4 fruit fly cellular contexts compared by ENCODE assay signal in the genomic region with DNA sequence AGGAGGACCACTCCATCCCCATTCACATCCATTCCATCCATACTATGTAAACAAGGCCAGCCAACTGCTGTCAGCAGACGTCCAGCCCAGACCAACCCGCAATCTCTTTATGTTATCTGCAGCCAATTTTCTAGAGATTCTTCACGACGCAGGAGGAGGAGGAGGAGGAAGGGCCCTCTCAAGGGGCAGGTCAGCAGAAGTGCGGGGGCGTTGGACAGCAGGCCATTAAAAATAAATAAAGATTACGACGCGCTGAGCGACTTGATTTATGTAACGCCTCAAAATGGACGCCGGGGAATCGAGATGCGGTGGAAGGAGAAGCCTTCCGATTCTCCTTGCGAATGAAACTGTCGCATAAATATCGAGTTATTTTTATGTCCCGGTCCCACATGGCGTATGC.
TF ChIP-seq lines count a peak whose summit lies in the region.

No protein-coding gene starts in this region.

- no peak for TF ChIP-seq CTCF in whole organism, embryonic (GFP tag; optimal IDR thresholded peaks at IDR 0.05; lab: Kevin White, UChicago)

TF ChIP-seq in whole organism, embryonic, 481 proteins besides CTCF, POLR2A, EP300 and RAD21:
- TF ChIP-seq toy (GFP tag; IDR thresholded peaks at IDR 0.05; lab: Robert Waterston, UW) = no peak
- TF ChIP-seq hkb (optimal IDR thresholded peaks at IDR 0.05; lab: Kevin White, UChicago) = no peak
- TF ChIP-seq hkb (GFP tag; IDR thresholded peaks at IDR 0.05; lab: Robert Waterston, UW) = no peak
- peak; percentile 48 for TF ChIP-seq crol (GFP tag; IDR thresholded peaks at IDR 0.05; lab: Robert Waterston, UW)
- TF ChIP-seq CG30020 (tag; optimal IDR thresholded peaks at IDR 0.05; lab: Kevin White, UChicago) = no peak

TF ChIP-seq in whole organism, prepupa, 60 proteins besides CTCF, POLR2A, EP300 and RAD21:
- no peak for TF ChIP-seq Met (GFP tag; optimal IDR thresholded peaks at IDR 0.05; lab: Kevin White, UChicago)
- TF ChIP-seq CG10631 (GFP tag; optimal IDR thresholded peaks at IDR 0.05; lab: Kevin White, UChicago) = no peak
- TF ChIP-seq Eip78C (GFP tag; lab: Kevin White, UChicago) = peak; percentile 11
- no peak for TF ChIP-seq CG6792 (GFP tag; optimal IDR thresholded peaks at IDR 0.05; lab: Kevin White, UChicago)
- peak; percentile 74 for TF ChIP-seq vri (GFP tag; optimal IDR thresholded peaks at IDR 0.05; lab: Kevin White, UChicago)
- no peak for TF ChIP-seq dsx (GFP tag; optimal IDR thresholded peaks at IDR 0.05; lab: Kevin White, UChicago; ENCODE audit: poor library complexity, severe bottlenecking)
- TF ChIP-seq svp (GFP tag; lab: Kevin White, UChicago) = peak; percentile 100

TF ChIP-seq in whole organism, pupa, 21 proteins besides CTCF, POLR2A, EP300 and RAD21:
- no peak for TF ChIP-seq CG8301 (tag; optimal IDR thresholded peaks at IDR 0.05; lab: Kevin White, UChicago)
- TF ChIP-seq fd96Ca (GFP tag; IDR thresholded peaks at IDR 0.05; lab: Robert Waterston, UW) = no peak
- no peak for TF ChIP-seq CG4496 (GFP tag; IDR thresholded peaks at IDR 0.05; lab: Robert Waterston, UW)
- no peak for TF ChIP-seq Pif1B (GFP tag; optimal IDR thresholded peaks at IDR 0.05; lab: Kevin White, UChicago)
- TF ChIP-seq CG13204 (GFP tag; optimal IDR thresholded peaks at IDR 0.05; lab: Kevin White, UChicago) = peak; percentile 37
- no peak for TF ChIP-seq CG32121 (GFP tag; IDR thresholded peaks at IDR 0.05; lab: Robert Waterston, UW)

TF ChIP-seq in whole organism, wandering third instar larva, 38 proteins besides CTCF, POLR2A, EP300 and RAD21:
- TF ChIP-seq Rel (GFP tag; optimal IDR thresholded peaks at IDR 0.05; lab: Kevin White, UChicago) (no peak), Rel (tag; optimal IDR thresholded peaks at IDR 0.05; lab: Kevin White, UChicago) (peak; percentile 61), br (GFP tag; optimal IDR thresholded peaks at IDR 0.05; lab: Kevin White, UChicago) (no peak)
